Worm (Caenorhabditis elegans) whole organism, L1 larva: ENCODE results near the gene srj-1.

Experiments used
- C04F5.9 ChIP-seq: sonication (generic microtip); optimal IDR thresholded peaks from 2 replicates; lab custom pipeline; 2016; ENCODE audit warnings: missing genetic modification characterization, missing compliant biosample characterization
- C34B4.2 ChIP-seq: sonication (generic microtip); optimal IDR thresholded peaks from 2 replicates; lab custom pipeline; 2017; ENCODE audit warnings: mild to moderate bottlenecking, missing genetic modification characterization, missing compliant biosample characterization
- aha-1 ChIP-seq: fragments of 150-350 bp; optimal IDR thresholded peaks from 2 replicates; lab custom pipeline; 2014; ENCODE audit warnings: missing biosample characterization, missing genetic modification characterization
- ama-1 ChIP-seq: fragments of 150-350 bp; optimal IDR thresholded peaks from 2 replicates; lab custom pipeline; 2014
- blmp-1 ChIP-seq: fragments of 150-350 bp; optimal IDR thresholded peaks from 2 replicates; lab custom pipeline; 2014; ENCODE audit warnings: missing biosample characterization, missing genetic modification characterization
- ceh-8 ChIP-seq: fragments of 200-800 bp; sonication (Bioruptor generic); optimal IDR thresholded peaks from 2 replicates; lab custom pipeline; 2018; ENCODE audit warnings: mild to moderate bottlenecking, missing genetic modification characterization, moderate library complexity, missing compliant biosample characterization
- ceh-82 ChIP-seq, 3 experiments: fragments of 150-350 bp in 1 of 3; sonication (generic microtip) in 2 of 3; optimal IDR thresholded peaks; 2 replicates each; lab custom pipeline; 2014 to 2017; ENCODE audit warnings: missing biosample characterization in 3 of 3, missing genetic modification characterization in 3 of 3
- ceh-88 ChIP-seq: fragments of 200-800 bp; sonication (Bioruptor generic); IDR thresholded peaks from 2 replicates; pipeline ENCODE4 v1.3.6; 2022; ENCODE audit warnings: missing genetic modification characterization, missing compliant biosample characterization
- ceh-90 ChIP-seq: sonication (generic microtip); optimal IDR thresholded peaks from 2 replicates; lab custom pipeline; 2016; ENCODE audit warnings: missing genetic modification characterization, missing compliant biosample characterization
- ces-1 ChIP-seq: fragments of 150-350 bp; optimal IDR thresholded peaks from 2 replicates; lab custom pipeline; 2014; ENCODE audit warnings: missing biosample characterization, missing genetic modification reagents, missing genetic modification characterization
- dpl-1 ChIP-seq, 3 experiments: fragments of 150-350 bp in 2 of 3; sonication (generic microtip) in 1 of 3; optimal IDR thresholded peaks; 2 replicates each; lab custom pipeline; 2014 to 2017; ENCODE audit warnings: missing biosample characterization in 3 of 3, missing genetic modification characterization in 3 of 3, missing genetic modification reagents in 3 of 3
- efl-1 ChIP-seq, 4 experiments: fragments of 150-350 bp; optimal IDR thresholded peaks in 3 of 4; peaks in 1 of 4; 1 replicate in 1 of 4; 2 replicates in 3 of 4; lab custom pipeline; 2014; ENCODE audit warnings: missing biosample characterization in 2 of 4, missing genetic modification characterization in 2 of 4, missing genetic modification reagents in 2 of 4
- egl-13 ChIP-seq: sonication (generic microtip); optimal IDR thresholded peaks from 2 replicates; lab custom pipeline; 2016; ENCODE audit warnings: missing genotype, missing genetic modification reagents, missing genetic modification characterization, missing compliant biosample characterization
- egl-27 ChIP-seq, 2 experiments: fragments of 150-350 bp in 1 of 2; sonication (generic microtip); optimal IDR thresholded peaks; 3 replicates each; lab custom pipeline; 2017 to 2018; ENCODE audit warnings: missing biosample characterization in 2 of 2, missing genetic modification characterization in 2 of 2, missing genetic modification reagents in 2 of 2
- elt-3 ChIP-seq, 6 experiments: fragments of 150-350 bp in 1 of 6; sonication (generic microtip); optimal IDR thresholded peaks; 2 replicates each; lab custom pipeline; 2017 to 2018; ENCODE audit warnings: missing biosample characterization in 6 of 6, missing genetic modification characterization in 6 of 6, inconsistent platforms in 1 of 6
- ets-5 ChIP-seq: fragments of 200-800 bp; sonication (Bioruptor generic); IDR thresholded peaks from 2 replicates; pipeline ENCODE4 v1.3.6; 2022; ENCODE audit warnings: missing genetic modification characterization, missing compliant biosample characterization
- fkh-10 ChIP-seq: sonication (generic microtip); optimal IDR thresholded peaks from 2 replicates; lab custom pipeline; 2017; ENCODE audit warnings: missing biosample characterization, missing genetic modification reagents, missing genetic modification characterization
- fkh-4 ChIP-seq: sonication (generic microtip); optimal IDR thresholded peaks from 2 replicates; lab custom pipeline; 2016; ENCODE audit warnings: missing compliant biosample characterization, missing genetic modification characterization, borderline replicate concordance
- fkh-8 ChIP-seq: sonication (generic microtip); optimal IDR thresholded peaks from 2 replicates; lab custom pipeline; 2016; ENCODE audit warnings: mild to moderate bottlenecking, missing genetic modification characterization, missing compliant biosample characterization
- fos-1 ChIP-seq: fragments of 150-350 bp; optimal IDR thresholded peaks from 2 replicates; lab custom pipeline; 2014; ENCODE audit warnings: missing biosample characterization, missing genetic modification characterization
- grh-1 ChIP-seq: fragments of 200-800 bp; sonication (Bioruptor generic); IDR thresholded peaks from 2 replicates; pipeline ENCODE4 v1.3.6; 2022; ENCODE audit warnings: missing genetic modification reagents, missing genetic modification characterization, missing compliant biosample characterization
- hlh-17 ChIP-seq: fragments of 200-800 bp; sonication (Bioruptor generic); optimal IDR thresholded peaks from 2 replicates; lab custom pipeline; 2018; ENCODE audit warnings: missing genetic modification characterization, mild to moderate bottlenecking, missing compliant biosample characterization, moderate library complexity, borderline replicate concordance
- hlh-4 ChIP-seq: sonication (generic microtip); optimal IDR thresholded peaks from 2 replicates; lab custom pipeline; 2016; ENCODE audit warnings: mild to moderate bottlenecking, missing genetic modification characterization, missing compliant biosample characterization
- hpl-2 ChIP-seq: fragments of 150-350 bp; optimal IDR thresholded peaks from 2 replicates; lab custom pipeline; 2014; ENCODE audit warnings: missing biosample characterization, missing genetic modification reagents, missing genetic modification characterization
- lin-14 ChIP-seq: fragments of 200-800 bp; sonication (Bioruptor generic); optimal IDR thresholded peaks from 2 replicates; lab custom pipeline; 2018; ENCODE audit warnings: mild to moderate bottlenecking, missing genetic modification characterization, moderate library complexity, missing compliant biosample characterization
- lin-15B ChIP-seq: fragments of 150-350 bp; sonication (generic microtip); optimal IDR thresholded peaks from 3 replicates; lab custom pipeline; 2014; ENCODE audit warnings: missing biosample characterization, missing genetic modification characterization
- lin-35 ChIP-seq, 2 experiments: fragments of 150-350 bp; optimal IDR thresholded peaks; 2 replicates each; lab custom pipeline; 2014; ENCODE audit warnings: missing biosample characterization in 2 of 2, missing genetic modification characterization in 2 of 2, missing genetic modification reagents in 2 of 2
- lin-39 ChIP-seq: fragments of 150-350 bp; optimal IDR thresholded peaks from 2 replicates; lab custom pipeline; 2014; ENCODE audit warnings: missing biosample characterization, missing genetic modification reagents, missing genetic modification characterization
- lir-3 ChIP-seq: sonication (generic microtip); optimal IDR thresholded peaks from 2 replicates; lab custom pipeline; 2016; ENCODE audit warnings: mild to moderate bottlenecking, missing genetic modification characterization, moderate library complexity, missing compliant biosample characterization; ENCODE audit not compliant: poor library complexity
- lsy-2 ChIP-seq, 2 experiments: fragments of 150-350 bp; optimal IDR thresholded peaks; 2 replicates each; lab custom pipeline; 2014; ENCODE audit warnings: missing biosample characterization in 2 of 2, missing genetic modification characterization in 2 of 2
- mdl-1 ChIP-seq, 2 experiments: fragments of 150-350 bp; optimal IDR thresholded peaks; 2 replicates each; lab custom pipeline; 2014 to 2017; ENCODE audit warnings: missing biosample characterization in 2 of 2, missing genetic modification characterization in 2 of 2, inconsistent platforms in 1 of 2
- mef-2 ChIP-seq: fragments of 150-350 bp; optimal IDR thresholded peaks from 2 replicates; lab custom pipeline; 2014; ENCODE audit warnings: missing biosample characterization, missing genetic modification characterization
- mep-1 ChIP-seq: fragments of 150-350 bp; optimal IDR thresholded peaks from 2 replicates; lab custom pipeline; 2014; ENCODE audit warnings: missing biosample characterization, missing genetic modification characterization
- nhr-12 ChIP-seq: sonication (generic microtip); optimal IDR thresholded peaks from 2 replicates; lab custom pipeline; 2017; ENCODE audit warnings: missing biosample characterization, missing genetic modification characterization
- nhr-19 ChIP-seq: fragments of 200-800 bp; sonication (Bioruptor generic); conservative IDR thresholded peaks from 2 replicates; pipeline ENCODE4 v1.3.6; 2022; ENCODE audit warnings: missing genetic modification characterization, missing compliant biosample characterization
- nhr-20 ChIP-seq: sonication (generic microtip); optimal IDR thresholded peaks from 2 replicates; lab custom pipeline; 2016; ENCODE audit warnings: mild to moderate bottlenecking, missing genetic modification characterization, missing compliant biosample characterization
- nhr-76 ChIP-seq: sonication (generic microtip); optimal IDR thresholded peaks from 2 replicates; lab custom pipeline; 2017; ENCODE audit warnings: missing biosample characterization, missing genetic modification characterization
- nhr-77 ChIP-seq: fragments of 150-350 bp; optimal IDR thresholded peaks from 2 replicates; lab custom pipeline; 2014; ENCODE audit warnings: missing biosample characterization, missing genetic modification characterization
- nhr-84 ChIP-seq: sonication (generic microtip); optimal IDR thresholded peaks from 2 replicates; lab custom pipeline; 2017; ENCODE audit warnings: missing biosample characterization, missing genetic modification characterization
- nhr-85 ChIP-seq: sonication (generic microtip); peaks from one replicate; lab custom pipeline; 2016; ENCODE audit warnings: missing genetic modification characterization, inconsistent platforms, missing compliant biosample characterization
- nhr-90 ChIP-seq: sonication (generic microtip); optimal IDR thresholded peaks from 2 replicates; lab custom pipeline; 2016; ENCODE audit warnings: mild to moderate bottlenecking, missing genetic modification characterization, missing compliant biosample characterization; ENCODE audit not compliant: poor library complexity
- pax-3 ChIP-seq: fragments of 200-800 bp; sonication (Bioruptor generic); optimal IDR thresholded peaks from 2 replicates; lab custom pipeline; 2018; ENCODE audit warnings: mild to moderate bottlenecking, missing genetic modification characterization, moderate library complexity, missing compliant biosample characterization
- rnt-1 ChIP-seq: sonication (generic microtip); optimal IDR thresholded peaks from 2 replicates; lab custom pipeline; 2016; ENCODE audit warnings: mild to moderate bottlenecking, missing genetic modification characterization, moderate library complexity, missing compliant biosample characterization
- skn-1 ChIP-seq: fragments of 150-350 bp; optimal IDR thresholded peaks from 2 replicates; lab custom pipeline; 2014; ENCODE audit warnings: missing biosample characterization, missing genetic modification characterization
- sptf-1 ChIP-seq: fragments of 150-350 bp; optimal IDR thresholded peaks from 2 replicates; lab custom pipeline; 2014; ENCODE audit warnings: missing biosample characterization, missing genetic modification characterization
- swsn-7 ChIP-seq: sonication (generic microtip); optimal IDR thresholded peaks from 2 replicates; lab custom pipeline; 2016; ENCODE audit warnings: missing genetic modification characterization, missing compliant biosample characterization
- unc-62 ChIP-seq: fragments of 150-350 bp; optimal IDR thresholded peaks from 2 replicates; lab custom pipeline; 2014; ENCODE audit warnings: missing biosample characterization, missing genetic modification reagents, missing genetic modification characterization
- unc-86 ChIP-seq: sonication (generic microtip); optimal IDR thresholded peaks from 2 replicates; lab custom pipeline; 2016; ENCODE audit warnings: missing genetic modification characterization, missing compliant biosample characterization
- vab-15 ChIP-seq: sonication (generic microtip); optimal IDR thresholded peaks from 2 replicates; lab custom pipeline; 2017; ENCODE audit warnings: missing genotype, mild to moderate bottlenecking, missing genetic modification characterization, missing compliant biosample characterization
- xbp-1 ChIP-seq: sonication (generic microtip); optimal IDR thresholded peaks from 2 replicates; lab custom pipeline; 2016; ENCODE audit warnings: missing genetic modification characterization, missing compliant biosample characterization
- ztf-4 ChIP-seq: fragments of 150-350 bp; optimal IDR thresholded peaks from 2 replicates; lab custom pipeline; 2014; ENCODE audit warnings: missing biosample characterization, missing genetic modification characterization

Gene srj-1

DNA sequence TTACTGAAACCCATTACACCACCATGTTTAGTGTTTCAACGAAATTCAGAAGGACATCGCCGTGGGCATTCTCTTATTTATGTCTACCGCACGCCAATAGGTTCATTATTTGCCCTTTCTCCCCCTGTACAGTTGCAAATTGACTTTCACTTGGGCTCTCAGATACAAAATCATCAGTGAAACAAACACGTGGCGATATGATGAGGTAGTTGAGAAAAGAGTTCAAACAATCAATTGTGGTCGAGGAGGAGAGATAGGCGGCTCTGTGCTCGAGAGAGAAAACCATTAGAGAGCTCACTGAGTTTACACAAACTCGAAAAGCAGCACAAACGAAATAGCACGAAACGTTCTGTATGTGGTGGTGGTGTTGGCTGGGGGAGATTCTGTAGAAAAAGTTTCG lies 8.2 kb downstream of the srj-1 start (continued):
- no peak for TF ChIP-seq nhr-76 (tag; lab: Kevin White, UChicago)
- peak; percentile 80 for TF ChIP-seq nhr-77 (tag; lab: Kevin White, UChicago)
- peak; percentile 26 for TF ChIP-seq blmp-1 (tag; lab: Kevin White, UChicago)
- peak; percentile 81 for TF ChIP-seq rnt-1
- peak; percentile 65 for TF ChIP-seq lin-14 (GFP tag; lab: Kevin White, UChicago)

DNA sequence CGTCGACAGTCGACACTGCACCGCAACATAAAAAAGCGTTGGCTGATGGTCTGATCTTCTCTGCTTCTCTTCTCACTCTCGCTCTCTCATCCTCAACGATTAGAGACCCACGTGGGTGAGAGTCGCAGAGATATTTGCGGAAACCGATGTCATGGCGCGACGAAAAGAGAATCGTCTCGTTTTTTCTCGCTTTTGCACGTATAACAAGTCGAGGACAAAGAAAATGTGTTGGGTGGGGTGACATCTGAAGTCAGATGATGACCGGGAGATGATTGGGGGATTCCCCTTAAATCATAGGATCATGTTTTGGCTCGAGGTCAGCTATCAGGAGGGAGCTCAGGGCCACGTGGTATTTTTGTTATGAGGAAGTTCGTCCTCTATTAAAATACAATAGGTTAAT lies 8.8 kb downstream of the srj-1 start:
- peak; percentile 54 for TF ChIP-seq skn-1
- TF ChIP-seq aha-1: peak; percentile 83
- no peak for TF ChIP-seq fkh-10
- TF ChIP-seq nhr-85 (tag; lab: Kevin White, UChicago): peak; percentile 100
- peak; percentile 45 for TF ChIP-seq pax-3 (tag; lab: Kevin White, UChicago)
- TF ChIP-seq lsy-2 (tag; optimal IDR thresholded peaks at IDR 0.05; lab: Kevin White, UChicago): peak; percentile 75 to 79
- TF ChIP-seq egl-27 (tag; optimal IDR thresholded peaks at IDR 0.05; lab: Kevin White, UChicago): peak; percentile 43 to 78
- peak; percentile 54 for TF ChIP-seq vab-15
- peak; percentile 99 for TF ChIP-seq nhr-20
- no peak for TF ChIP-seq ces-1 (GFP tag; lab: Kevin White, UChicago)
- peak; percentile 49 to 66 (median 56) for TF ChIP-seq dpl-1 (GFP tag; optimal IDR thresholded peaks at IDR 0.05; lab: Kevin White, UChicago)
- peak; percentile 69 for TF ChIP-seq ceh-88 (GFP tag; lab: Robert Waterston, UW)
- TF ChIP-seq C34B4.2 (tag; lab: Kevin White, UChicago): no peak
- peak; percentile 85 for TF ChIP-seq xbp-1
- peak; percentile 46 for TF ChIP-seq hpl-2 (GFP tag; lab: Kevin White, UChicago)
- no peak for TF ChIP-seq nhr-84
- no peak for TF ChIP-seq hlh-4
- TF ChIP-seq ceh-90 (tag; lab: Kevin White, UChicago): no peak
- TF ChIP-seq nhr-77 (tag; lab: Kevin White, UChicago): peak; percentile 81
- no peak for TF ChIP-seq nhr-12
- no peak for TF ChIP-seq hlh-17 (GFP tag; lab: Kevin White, UChicago)
- TF ChIP-seq nhr-90 (tag; lab: Kevin White, UChicago): peak; percentile 94
- no peak for TF ChIP-seq unc-62
- TF ChIP-seq ceh-82 (tag; optimal IDR thresholded peaks at IDR 0.05; lab: Kevin White, UChicago): peak; percentile 39 to 62 (median 43)
- TF ChIP-seq nhr-19 (GFP tag; lab: Robert Waterston, UW): peak; percentile 94
- peak; percentile 83 for TF ChIP-seq swsn-7 (tag; lab: Kevin White, UChicago)
- no peak for TF ChIP-seq lin-15B (tag; lab: Kevin White, UChicago)
- TF ChIP-seq efl-1 (optimal IDR thresholded peaks at IDR 0.05; lab: Kevin White, UChicago): peak; percentile 78 to 79
- TF ChIP-seq efl-1 (GFP tag; optimal IDR thresholded peaks at IDR 0.05 in 1 of 2; lab: Kevin White, UChicago): peak; percentile 42 to 96
- TF ChIP-seq lir-3 (tag; lab: Kevin White, UChicago): peak; percentile 81
- TF ChIP-seq ceh-8 (GFP tag; lab: Kevin White, UChicago): no peak
- peak; percentile 90 for TF ChIP-seq ztf-4
- TF ChIP-seq fkh-4 (tag; lab: Kevin White, UChicago): no peak
- no peak for TF ChIP-seq ama-1 (lab: Kevin White, UChicago)
- peak; percentile 93 for TF ChIP-seq mep-1 (tag; lab: Kevin White, UChicago)
- no peak for TF ChIP-seq sptf-1 (tag; lab: Kevin White, UChicago)
- no peak for TF ChIP-seq ets-5
- no peak for TF ChIP-seq unc-86 (tag; lab: Kevin White, UChicago)
- TF ChIP-seq grh-1 (GFP tag; lab: Robert Waterston, UW): peak; percentile 87
- peak; percentile 65 to 89 for TF ChIP-seq lin-35 (GFP tag; optimal IDR thresholded peaks at IDR 0.05; lab: Kevin White, UChicago)
- no peak for TF ChIP-seq fkh-8 (tag; lab: Kevin White, UChicago)
- peak; percentile 62 for TF ChIP-seq lin-39 (tag; lab: Kevin White, UChicago)
- peak; percentile 79 for TF ChIP-seq C04F5.9 (tag; lab: Kevin White, UChicago)
- TF ChIP-seq egl-13: peak; percentile 57
- TF ChIP-seq elt-3 (tag; optimal IDR thresholded peaks at IDR 0.05; lab: Kevin White, UChicago): peak; percentile 78 to 97 (median 92)
- TF ChIP-seq mef-2: peak; percentile 81
- TF ChIP-seq fos-1: peak; percentile 77
- peak; percentile 98 to 100 for TF ChIP-seq mdl-1 (tag; optimal IDR thresholded peaks at IDR 0.05; lab: Kevin White, UChicago)
